Fruit fly (Drosophila melanogaster): ENCODE measurements around the gene nyo.

Gene nyo

dm6 chr3R:31542721-31543120 is at the start of gene nyo:
Gene nyo, plus strand, starts transcription at chr3R:31543032.
- TF ChIP-seq psq (optimal IDR thresholded peaks at IDR 0.05) (no peak), ttk (optimal IDR thresholded peaks at IDR 0.05) (no peak), Sin3A (optimal IDR thresholded peaks at IDR 0.05) (no peak), Myc (optimal IDR thresholded peaks at IDR 0.05) (no peak), insv (optimal IDR thresholded peaks at IDR 0.05) (no peak), h (optimal IDR thresholded peaks at IDR 0.05) (no peak)

- TF ChIP-seq Myc (optimal IDR thresholded peaks at IDR 0.05) (no peak), ttk (optimal IDR thresholded peaks at IDR 0.05) (no peak), h (optimal IDR thresholded peaks at IDR 0.05) (no peak), psq (optimal IDR thresholded peaks at IDR 0.05) (no peak), Sin3A (optimal IDR thresholded peaks at IDR 0.05) (no peak), insv (optimal IDR thresholded peaks at IDR 0.05) (no peak)
These were observed 43.7 kb upstream of the nyo start, which contains the start of gene mey for dm6 chr3R:31499114-31499513. Gene mey, plus strand, starts transcription at chr3R:31499235.

- TF ChIP-seq Sin3A (optimal IDR thresholded peaks at IDR 0.05): no peak
- no peak for TF ChIP-seq psq (optimal IDR thresholded peaks at IDR 0.05)
- TF ChIP-seq h (optimal IDR thresholded peaks at IDR 0.05): no peak
- TF ChIP-seq insv (optimal IDR thresholded peaks at IDR 0.05): no peak
- TF ChIP-seq Myc (optimal IDR thresholded peaks at IDR 0.05): no peak
- no peak for TF ChIP-seq ttk (optimal IDR thresholded peaks at IDR 0.05)
These were observed 39.2 kb upstream of the nyo start for dm6 chr3R:31503665-31504064.

dm6 chr3R:31504731-31505252 is 38.0 kb upstream of the nyo start:
- TF ChIP-seq insv (optimal IDR thresholded peaks at IDR 0.05): no peak
- TF ChIP-seq Sin3A (optimal IDR thresholded peaks at IDR 0.05): no peak
- TF ChIP-seq psq (optimal IDR thresholded peaks at IDR 0.05): no peak
- TF ChIP-seq Myc (optimal IDR thresholded peaks at IDR 0.05): no peak
- no peak for TF ChIP-seq h (optimal IDR thresholded peaks at IDR 0.05)
- TF ChIP-seq ttk (optimal IDR thresholded peaks at IDR 0.05): no peak

- TF ChIP-seq Myc (optimal IDR thresholded peaks at IDR 0.05) (no peak), h (optimal IDR thresholded peaks at IDR 0.05) (no peak), ttk (optimal IDR thresholded peaks at IDR 0.05) (no peak), insv (optimal IDR thresholded peaks at IDR 0.05) (no peak), Sin3A (optimal IDR thresholded peaks at IDR 0.05) (no peak)
These were observed 37.6 kb upstream of the nyo start for dm6 chr3R:31505254-31505689.

- TF ChIP-seq h (optimal IDR thresholded peaks at IDR 0.05) (no peak), Myc (optimal IDR thresholded peaks at IDR 0.05) (no peak), Sin3A (optimal IDR thresholded peaks at IDR 0.05) (no peak), ttk (optimal IDR thresholded peaks at IDR 0.05) (no peak), insv (optimal IDR thresholded peaks at IDR 0.05) (no peak), psq (optimal IDR thresholded peaks at IDR 0.05) (no peak)
These were observed 30.8 kb upstream of the nyo start for dm6 chr3R:31512040-31512439.

dm6 chr3R:31514582-31514981 is 28.2 kb upstream of the nyo start:
- TF ChIP-seq psq (optimal IDR thresholded peaks at IDR 0.05) (no peak), Sin3A (optimal IDR thresholded peaks at IDR 0.05) (no peak)

dm6 chr3R:31527875-31528274 is 15.0 kb upstream of the nyo start:
- TF ChIP-seq h (optimal IDR thresholded peaks at IDR 0.05) (no peak), psq (optimal IDR thresholded peaks at IDR 0.05) (no peak), ttk (optimal IDR thresholded peaks at IDR 0.05) (no peak), Myc (optimal IDR thresholded peaks at IDR 0.05) (no peak), Sin3A (optimal IDR thresholded peaks at IDR 0.05) (no peak), insv (optimal IDR thresholded peaks at IDR 0.05) (no peak)

dm6 chr3R:31541915-31542314 is 917 bp upstream of the nyo start:
- no peak for TF ChIP-seq insv (optimal IDR thresholded peaks at IDR 0.05)
- TF ChIP-seq Myc (optimal IDR thresholded peaks at IDR 0.05): no peak
- TF ChIP-seq psq (optimal IDR thresholded peaks at IDR 0.05): no peak
- TF ChIP-seq Sin3A (optimal IDR thresholded peaks at IDR 0.05): no peak
- no peak for TF ChIP-seq h (optimal IDR thresholded peaks at IDR 0.05)
- no peak for TF ChIP-seq ttk (optimal IDR thresholded peaks at IDR 0.05)

- TF ChIP-seq h (optimal IDR thresholded peaks at IDR 0.05): no peak
- TF ChIP-seq ttk (optimal IDR thresholded peaks at IDR 0.05): no peak
- TF ChIP-seq psq (optimal IDR thresholded peaks at IDR 0.05): no peak
These were observed 6.1 kb downstream of the nyo start for dm6 chr3R:31548766-31549510.

- no peak for TF ChIP-seq Myc (optimal IDR thresholded peaks at IDR 0.05)
- TF ChIP-seq h (optimal IDR thresholded peaks at IDR 0.05): no peak
- TF ChIP-seq insv (optimal IDR thresholded peaks at IDR 0.05): no peak
- TF ChIP-seq ttk (optimal IDR thresholded peaks at IDR 0.05): no peak
- no peak for TF ChIP-seq psq (optimal IDR thresholded peaks at IDR 0.05)
These were observed 8.1 kb downstream of the nyo start for dm6 chr3R:31550910-31551309.

- TF ChIP-seq ttk (optimal IDR thresholded peaks at IDR 0.05) (no peak), Sin3A (optimal IDR thresholded peaks at IDR 0.05) (no peak), h (optimal IDR thresholded peaks at IDR 0.05) (no peak), Myc (optimal IDR thresholded peaks at IDR 0.05) (no peak), insv (optimal IDR thresholded peaks at IDR 0.05) (no peak), psq (optimal IDR thresholded peaks at IDR 0.05) (no peak)
These were observed 16.0 kb downstream of the nyo start for dm6 chr3R:31558720-31559280.

- TF ChIP-seq psq (optimal IDR thresholded peaks at IDR 0.05) (no peak), h (optimal IDR thresholded peaks at IDR 0.05) (no peak), Sin3A (optimal IDR thresholded peaks at IDR 0.05) (no peak), Myc (optimal IDR thresholded peaks at IDR 0.05) (no peak), insv (optimal IDR thresholded peaks at IDR 0.05) (no peak), ttk (optimal IDR thresholded peaks at IDR 0.05) (no peak)
These were observed 16.9 kb downstream of the nyo start for dm6 chr3R:31559781-31560180.
